Fruit fly (Drosophila melanogaster): ENCODE measurements around the gene cad.

cad gene

dm6 chr2L:20831060-20831459 is 60.5 kb downstream of the cad start, which contains the start of gene CG31674 (continued):
- TF ChIP-seq trh (GFP tag; optimal IDR thresholded peaks at IDR 0.05), result no peak
- no peak for TF ChIP-seq CG9817 (tag; optimal IDR thresholded peaks at IDR 0.05)
- TF ChIP-seq CG1529 (GFP tag; optimal IDR thresholded peaks at IDR 0.05), result no peak
- no peak for TF ChIP-seq CG12219 (GFP tag; optimal IDR thresholded peaks at IDR 0.05)
- TF ChIP-seq CG4404 (GFP tag; IDR thresholded peaks at IDR 0.05), result no peak
- TF ChIP-seq CG3163 (GFP tag; optimal IDR thresholded peaks at IDR 0.05), result peak; percentile 96
- TF ChIP-seq CG32772 (GFP tag; IDR thresholded peaks at IDR 0.05), result no peak
- TF ChIP-seq Max (GFP tag; optimal IDR thresholded peaks at IDR 0.05), result no peak
- TF ChIP-seq CG17186 (GFP tag; optimal IDR thresholded peaks at IDR 0.05), result no peak
- peak; percentile 23 for TF ChIP-seq CG5180 (GFP tag; optimal IDR thresholded peaks at IDR 0.05)
- no peak for TF ChIP-seq CG12299 (tag; optimal IDR thresholded peaks at IDR 0.05)
- no peak for TF ChIP-seq gem (tag; optimal IDR thresholded peaks at IDR 0.05)
- peak; percentile 33; the same call in 1 of the 2 replicates for TF ChIP-seq CG11696 (GFP tag; IDR thresholded peaks at IDR 0.05)
- TF ChIP-seq toy (GFP tag; IDR thresholded peaks at IDR 0.05), result no peak
- no peak for TF ChIP-seq CG6791 (GFP tag; IDR thresholded peaks at IDR 0.05; ENCODE audit: partially characterized antibody)
- TF ChIP-seq Sox102F (GFP tag; optimal IDR thresholded peaks at IDR 0.05), result no peak
- TF ChIP-seq Aef1 (GFP tag; IDR thresholded peaks at IDR 0.05), result no peak
- TF ChIP-seq psq (GFP tag; optimal IDR thresholded peaks at IDR 0.05), result no peak
- TF ChIP-seq CG11504 (tag; optimal IDR thresholded peaks at IDR 0.05), result no peak
- TF ChIP-seq dan (GFP tag; IDR thresholded peaks at IDR 0.05), result no peak
- TF ChIP-seq lab (GFP tag; optimal IDR thresholded peaks at IDR 0.05), result peak; percentile 16
- TF ChIP-seq Oli (tag; optimal IDR thresholded peaks at IDR 0.05), result no peak
- no peak for TF ChIP-seq CG2116 (GFP tag; optimal IDR thresholded peaks at IDR 0.05)
- peak; percentile 21 for TF ChIP-seq CG3281 (GFP tag; optimal IDR thresholded peaks at IDR 0.05)
- TF ChIP-seq Taf1 (GFP tag; IDR thresholded peaks at IDR 0.05), result no peak
- TF ChIP-seq CG11085 (GFP tag; IDR thresholded peaks at IDR 0.05), result no peak
- no peak for TF ChIP-seq onecut (GFP tag; IDR thresholded peaks at IDR 0.05)
- no peak for TF ChIP-seq Dip2 (GFP tag; IDR thresholded peaks at IDR 0.05)
- no peak for TF ChIP-seq CG4328 (GFP tag; optimal IDR thresholded peaks at IDR 0.05)
- TF ChIP-seq Hmr (GFP tag; optimal IDR thresholded peaks at IDR 0.05), result no peak
- TF ChIP-seq CG42726 (GFP tag; IDR thresholded peaks at IDR 0.05; ENCODE audit: partially characterized antibody), result no peak
- no peak for TF ChIP-seq HLH4C (GFP tag; IDR thresholded peaks at IDR 0.05; ENCODE audit: partially characterized antibody)
- TF ChIP-seq CG30403 (GFP tag; optimal IDR thresholded peaks at IDR 0.05), result no peak
- TF ChIP-seq CG12236 (GFP tag; optimal IDR thresholded peaks at IDR 0.05), result no peak
- no peak for TF ChIP-seq CG32767 (GFP tag; IDR thresholded peaks at IDR 0.05)
- TF ChIP-seq CG15269 (tag; optimal IDR thresholded peaks at IDR 0.05), result peak; percentile 22
- no peak for TF ChIP-seq wdn (GFP tag; IDR thresholded peaks at IDR 0.05)
- TF ChIP-seq CG8944 (GFP tag; optimal IDR thresholded peaks at IDR 0.05), result no peak
- no peak for TF ChIP-seq Nf-YB (GFP tag; optimal IDR thresholded peaks at IDR 0.05)
- no peak for TF ChIP-seq CG4360 (GFP tag; IDR thresholded peaks at IDR 0.05)
- peak; percentile 79 for TF ChIP-seq exex (tag; optimal IDR thresholded peaks at IDR 0.05)
- TF ChIP-seq HmgZ (tag; optimal IDR thresholded peaks at IDR 0.05), result peak; percentile 42
- TF ChIP-seq Rfx (GFP tag; IDR thresholded peaks at IDR 0.05), result peak; percentile 21; the same call in 1 of the 2 replicates

Measured in whole organism, embryonic.